Fruit fly (Drosophila melanogaster) whole organism, embryonic: Measurements from ENCODE around the gene CG5087.
A peak's percentile ranks its signal among the peaks of the same experiment; 100 is the strongest.

ENCODE experiments used
- Asciz ChIP-seq: fragments of 200-800 bp; sonication (Bioruptor generic); optimal IDR thresholded peaks from 2 replicates; lab custom pipeline; 2017; ENCODE audit warnings: missing biosample characterization, mild to moderate bottlenecking, missing genetic modification characterization, missing genetic modification reagents
- Awh ChIP-seq: fragments of 200-800 bp; sonication (Bioruptor generic); IDR thresholded peaks from 2 replicates; pipeline ENCODE4, ENCODE4 v1.3.6; 2022; ENCODE audit warnings: missing biosample characterization, missing genetic modification characterization
- CG10959 ChIP-seq: fragments of 200-800 bp; sonication (Bioruptor generic); IDR thresholded peaks from 2 replicates; pipeline ENCODE4 v1.3.6; 2022; ENCODE audit warnings: missing biosample characterization, missing genetic modification characterization
- CG10979 ChIP-seq: fragments of 200-800 bp; sonication (Bioruptor generic); optimal IDR thresholded peaks from 2 replicates; lab custom pipeline; 2018; ENCODE audit warnings: missing biosample characterization, mild to moderate bottlenecking, missing genetic modification characterization, moderate library complexity
- CG11085 ChIP-seq: fragments of 200-800 bp; sonication (Bioruptor generic); IDR thresholded peaks from 2 replicates; pipeline ENCODE4 v1.3.6; 2022; ENCODE audit warnings: missing biosample characterization, missing genetic modification characterization
- CG12744 ChIP-seq: fragments of 200-800 bp; sonication (Bioruptor generic); optimal IDR thresholded peaks from 2 replicates; lab custom pipeline; 2016; ENCODE audit warnings: missing biosample characterization, missing genetic modification characterization
- CG13296 ChIP-seq: fragments of 200-800 bp; sonication (Bioruptor generic); optimal IDR thresholded peaks from 3 replicates; lab custom pipeline; 2018; ENCODE audit warnings: missing biosample characterization, mild to moderate bottlenecking, missing genetic modification characterization
- CG14965 ChIP-seq: fragments of 200-800 bp; sonication (Bioruptor generic); optimal IDR thresholded peaks from 2 replicates; lab custom pipeline; 2016; ENCODE audit warnings: missing biosample characterization, missing genetic modification characterization, borderline replicate concordance
- CG31224 ChIP-seq: fragments of 200-800 bp; sonication (Bioruptor generic); IDR thresholded peaks from 2 replicates; pipeline ENCODE4 v1.3.6; 2022; ENCODE audit warnings: missing biosample characterization, missing genetic modification characterization
- CG7271 ChIP-seq: fragments of 200-800 bp; sonication (Bioruptor generic); optimal IDR thresholded peaks from 2 replicates; lab custom pipeline; 2018; ENCODE audit warnings: missing biosample characterization, mild to moderate bottlenecking, missing genetic modification characterization, moderate library complexity
- CG8765 ChIP-seq: fragments of 200-800 bp; sonication (Bioruptor generic); IDR thresholded peaks from 2 replicates; pipeline ENCODE4 v1.3.6; 2022; ENCODE audit warnings: missing biosample characterization, missing genetic modification characterization
- CG9876 ChIP-seq: fragments of 200-800 bp; sonication (Bioruptor generic); optimal IDR thresholded peaks from 2 replicates; lab custom pipeline; 2016; ENCODE audit warnings: missing biosample characterization, missing genetic modification characterization
- CG9932 ChIP-seq: fragments of 200-800 bp; sonication (Bioruptor generic); IDR thresholded peaks from 2 replicates; pipeline ENCODE4 v1.3.6; 2022; ENCODE audit warnings: missing biosample characterization, missing genetic modification characterization
- Camta ChIP-seq: fragments of 200-800 bp; sonication (Bioruptor generic); optimal IDR thresholded peaks from 2 replicates; lab custom pipeline; 2016; ENCODE audit warnings: missing biosample characterization, missing genetic modification characterization
- Dp ChIP-seq: fragments of 200-800 bp; sonication (Bioruptor generic); optimal IDR thresholded peaks from 2 replicates; lab custom pipeline; 2018; ENCODE audit warnings: missing biosample characterization, mild to moderate bottlenecking, missing genetic modification characterization, moderate library complexity
- Fer3 ChIP-seq: fragments of 200-800 bp; sonication (Bioruptor generic); optimal IDR thresholded peaks from 2 replicates; lab custom pipeline; 2018; ENCODE audit warnings: missing biosample characterization, mild to moderate bottlenecking, missing genetic modification characterization, moderate library complexity
- H2.0 ChIP-seq: fragments of 200-800 bp; sonication (Bioruptor generic); IDR thresholded peaks from 2 replicates; pipeline ENCODE4 v1.3.6; 2022; ENCODE audit warnings: missing biosample characterization, missing genetic modification characterization
- HLH3B ChIP-seq: fragments of 200-800 bp; sonication (Bioruptor generic); IDR thresholded peaks from 2 replicates; pipeline ENCODE4 v1.3.6; 2022; ENCODE audit warnings: missing biosample characterization, missing genetic modification characterization
- HmgZ ChIP-seq: fragments of 200-800 bp; sonication (Bioruptor generic); optimal IDR thresholded peaks from 2 replicates; lab custom pipeline; 2018; ENCODE audit warnings: missing biosample characterization, mild to moderate bottlenecking, missing genetic modification characterization
- Max ChIP-seq: fragments of 200-800 bp; sonication (Bioruptor generic); optimal IDR thresholded peaks from 2 replicates; lab custom pipeline; 2016; ENCODE audit warnings: missing biosample characterization, mild to moderate bottlenecking, missing genetic modification characterization
- Neu2 ChIP-seq: fragments of 200-800 bp; sonication (Bioruptor generic); optimal IDR thresholded peaks from 3 replicates; lab custom pipeline; 2016; ENCODE audit warnings: missing biosample characterization, missing genetic modification characterization, borderline replicate concordance
- NfI ChIP-seq: fragments of 200-800 bp; sonication (Bioruptor generic); optimal IDR thresholded peaks from 3 replicates; lab custom pipeline; 2018; ENCODE audit warnings: missing biosample characterization, mild to moderate bottlenecking, missing genetic modification characterization, moderate library complexity
- Oli ChIP-seq: fragments of 200-800 bp; sonication (Bioruptor generic); optimal IDR thresholded peaks from 2 replicates; lab custom pipeline; 2018; ENCODE audit warnings: missing biosample characterization, mild to moderate bottlenecking, missing genetic modification characterization, moderate library complexity
- Pdp1 ChIP-seq, 2 experiments: fragments of 200-800 bp; sonication (Bioruptor generic); optimal IDR thresholded peaks; 3 replicates each; lab custom pipeline; 2016; ENCODE audit warnings: missing biosample characterization in 2 of 2, missing genetic modification characterization in 2 of 2, mild to moderate bottlenecking in 1 of 2, moderate library complexity in 1 of 2
- Rx ChIP-seq: fragments of 200-800 bp; sonication (Bioruptor generic); IDR thresholded peaks from 2 replicates; pipeline ENCODE4 v1.3.6; 2022; ENCODE audit warnings: missing biosample characterization, missing genetic modification characterization
- Six4 ChIP-seq: fragments of 200-800 bp; sonication (Bioruptor generic); optimal IDR thresholded peaks from 2 replicates; lab custom pipeline; 2016; ENCODE audit warnings: missing biosample characterization, missing genetic modification characterization
- Sry-β ChIP-seq: fragments of 200-800 bp; sonication (Bioruptor generic); optimal IDR thresholded peaks from 2 replicates; lab custom pipeline; 2018; ENCODE audit warnings: missing biosample characterization, mild to moderate bottlenecking, missing genetic modification characterization, moderate library complexity
- ab ChIP-seq: fragments of 200-800 bp; sonication (Bioruptor generic); optimal IDR thresholded peaks from 2 replicates; lab custom pipeline; 2016; ENCODE audit warnings: missing biosample characterization, missing genetic modification characterization
- chinmo ChIP-seq: fragments of 200-800 bp; sonication (Bioruptor generic); IDR thresholded peaks from 4 replicates; pipeline ENCODE4 v1.3.6; 2022; ENCODE audit warnings: missing biosample characterization, missing genetic modification characterization; ENCODE audit not compliant: partially characterized antibody
- dpn ChIP-seq, 2 experiments: fragments of 200-800 bp; sonication (Bioruptor generic); optimal IDR thresholded peaks; 3 replicates each; lab custom pipeline; 2016; ENCODE audit warnings: missing biosample characterization in 2 of 2, missing genetic modification characterization in 2 of 2
- emc ChIP-seq: fragments of 200-800 bp; sonication (Bioruptor generic); optimal IDR thresholded peaks from 2 replicates; lab custom pipeline; 2016; ENCODE audit warnings: missing biosample characterization, missing genetic modification characterization
- ems ChIP-seq: fragments of 200-800 bp; sonication (Bioruptor generic); optimal IDR thresholded peaks from 3 replicates; lab custom pipeline; 2016; ENCODE audit warnings: missing biosample characterization, missing genetic modification characterization
- fu2 ChIP-seq: fragments of 200-800 bp; sonication (Bioruptor generic); optimal IDR thresholded peaks from 2 replicates; lab custom pipeline; 2016; ENCODE audit warnings: missing biosample characterization, missing genetic modification characterization
- gro ChIP-seq: fragments of 200-800 bp; sonication (Bioruptor generic); optimal IDR thresholded peaks from 2 replicates; lab custom pipeline; 2016; ENCODE audit warnings: missing biosample characterization, missing genetic modification characterization
- gt ChIP-seq: fragments of 200-800 bp; sonication (Bioruptor generic); IDR thresholded peaks from 2 replicates; pipeline ENCODE4 v1.3.6; 2022; ENCODE audit warnings: missing biosample characterization, missing genetic modification characterization
- ham ChIP-seq: fragments of 200-800 bp; sonication (Bioruptor generic); IDR thresholded peaks from 2 replicates; pipeline ENCODE4 v1.3.6; 2022; ENCODE audit warnings: missing biosample characterization, missing genetic modification characterization
- hbn ChIP-seq: fragments of 200-800 bp; sonication (Bioruptor generic); IDR thresholded peaks from 2 replicates; pipeline ENCODE4 v1.3.6; 2022; ENCODE audit warnings: missing biosample characterization, missing genetic modification characterization; ENCODE audit not compliant: partially characterized antibody
- kah ChIP-seq: fragments of 200-800 bp; sonication (Bioruptor generic); optimal IDR thresholded peaks from 2 replicates; lab custom pipeline; 2018; ENCODE audit warnings: missing biosample characterization, mild to moderate bottlenecking, missing genetic modification characterization
- klu ChIP-seq: fragments of 200-800 bp; sonication (Bioruptor generic); IDR thresholded peaks from 2 replicates; pipeline ENCODE4 v1.3.6; 2022; ENCODE audit warnings: missing biosample characterization, missing genetic modification characterization
- oc ChIP-seq: fragments of 200-800 bp; sonication (Bioruptor generic); optimal IDR thresholded peaks from 2 replicates; lab custom pipeline; 2018; ENCODE audit warnings: missing biosample characterization, mild to moderate bottlenecking, missing genetic modification characterization, moderate library complexity
- otp ChIP-seq: fragments of 200-800 bp; sonication (Bioruptor generic); IDR thresholded peaks from 3 replicates; pipeline ENCODE4, ENCODE4 v1.3.6; 2022; ENCODE audit warnings: missing biosample characterization, missing genetic modification characterization
- sens ChIP-seq: fragments of 200-800 bp; sonication (Bioruptor generic); peaks from one replicate; lab custom pipeline; 2016; ENCODE audit warnings: missing biosample characterization, missing genetic modification characterization
- slbo ChIP-seq: fragments of 200-800 bp; sonication (Bioruptor generic); IDR thresholded peaks from 2 replicates; pipeline ENCODE4 v1.3.6; 2022; ENCODE audit warnings: missing biosample characterization, missing genetic modification characterization
- sug ChIP-seq: fragments of 200-800 bp; optimal IDR thresholded peaks from 2 replicates; lab custom pipeline; 2019; ENCODE audit warnings: missing biosample characterization, mild to moderate bottlenecking, missing genetic modification characterization, moderate library complexity
- tgo ChIP-seq: fragments of 200-800 bp; sonication (Bioruptor generic); IDR thresholded peaks from 3 replicates; pipeline ENCODE4 v1.3.6; 2022; ENCODE audit warnings: missing biosample characterization, missing genetic modification characterization
- tin ChIP-seq: fragments of 200-800 bp; sonication (Bioruptor generic); optimal IDR thresholded peaks from 3 replicates; lab custom pipeline; 2016; ENCODE audit warnings: missing biosample characterization, missing genetic modification characterization
- tup ChIP-seq: fragments of 200-800 bp; sonication (Bioruptor generic); optimal IDR thresholded peaks from 2 replicates; lab custom pipeline; 2016; ENCODE audit warnings: missing biosample characterization, mild to moderate bottlenecking, missing genetic modification characterization, moderate library complexity
- z ChIP-seq: fragments of 200-800 bp; sonication (Bioruptor generic); IDR thresholded peaks from 3 replicates; pipeline ENCODE4 v1.3.6; 2022; ENCODE audit warnings: missing biosample characterization, missing genetic modification characterization
- zf30C ChIP-seq: fragments of 200-800 bp; sonication (Bioruptor generic); optimal IDR thresholded peaks from 3 replicates; lab custom pipeline; 2018; ENCODE audit warnings: missing biosample characterization, mild to moderate bottlenecking, missing genetic modification characterization

Gene CG5087

DNA sequence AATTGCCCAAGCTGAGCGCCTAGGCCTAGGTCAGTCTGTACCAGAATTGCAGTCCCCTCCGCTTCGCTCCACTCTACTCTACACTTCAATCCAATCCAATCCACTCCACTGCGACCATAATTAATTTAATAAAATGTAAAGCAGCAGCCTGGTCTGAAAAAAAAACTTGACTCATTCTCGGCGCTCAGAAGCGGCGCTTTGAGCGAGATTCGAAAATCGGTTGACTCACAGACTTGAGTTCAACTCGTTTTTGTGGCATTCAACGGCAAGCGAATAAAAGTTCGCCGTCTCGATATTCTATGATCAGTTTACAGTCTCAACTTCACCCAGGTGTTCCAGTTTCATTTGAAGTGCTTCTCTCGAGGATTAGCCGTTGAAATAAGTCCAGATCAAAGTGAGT is 16.5 kb upstream of the CG5087 start, which contains the start of gene CG13314:
CG13314 (plus strand) TSS at position 301 of the 400 bp plus-strand sequence.
- TF ChIP-seq chinmo (0 out of 4 replicates have a peak, but pooled peaks have one; percentile 47), Sry-β (no peak), CG31224 (GFP tag; lab: Robert Waterston, UW) (0 out of 2 replicates have a peak, but pooled peaks have one; percentile 12), Camta (GFP tag; lab: Kevin White, UChicago) (no peak), CG13296 (GFP tag; lab: Kevin White, UChicago) (no peak), ab (GFP tag; lab: Kevin White, UChicago) (no peak), z (GFP tag; lab: Robert Waterston, UW) (peak; percentile 88), Six4 (GFP tag; lab: Kevin White, UChicago) (no peak), CG9876 (GFP tag; lab: Kevin White, UChicago) (no peak)

- TF ChIP-seq klu (no peak), sens (GFP tag; lab: Kevin White, UChicago) (no peak), emc (GFP tag; lab: Kevin White, UChicago) (no peak), tin (no peak), CG12744 (GFP tag; lab: Kevin White, UChicago) (no peak), gt (no peak), ems (GFP tag; lab: Kevin White, UChicago) (no peak), CG10979 (tag; lab: Kevin White, UChicago) (no peak)
These were observed 15.9 kb upstream of the CG5087 start for dm6 chr3L:8982044-8982443.

DNA sequence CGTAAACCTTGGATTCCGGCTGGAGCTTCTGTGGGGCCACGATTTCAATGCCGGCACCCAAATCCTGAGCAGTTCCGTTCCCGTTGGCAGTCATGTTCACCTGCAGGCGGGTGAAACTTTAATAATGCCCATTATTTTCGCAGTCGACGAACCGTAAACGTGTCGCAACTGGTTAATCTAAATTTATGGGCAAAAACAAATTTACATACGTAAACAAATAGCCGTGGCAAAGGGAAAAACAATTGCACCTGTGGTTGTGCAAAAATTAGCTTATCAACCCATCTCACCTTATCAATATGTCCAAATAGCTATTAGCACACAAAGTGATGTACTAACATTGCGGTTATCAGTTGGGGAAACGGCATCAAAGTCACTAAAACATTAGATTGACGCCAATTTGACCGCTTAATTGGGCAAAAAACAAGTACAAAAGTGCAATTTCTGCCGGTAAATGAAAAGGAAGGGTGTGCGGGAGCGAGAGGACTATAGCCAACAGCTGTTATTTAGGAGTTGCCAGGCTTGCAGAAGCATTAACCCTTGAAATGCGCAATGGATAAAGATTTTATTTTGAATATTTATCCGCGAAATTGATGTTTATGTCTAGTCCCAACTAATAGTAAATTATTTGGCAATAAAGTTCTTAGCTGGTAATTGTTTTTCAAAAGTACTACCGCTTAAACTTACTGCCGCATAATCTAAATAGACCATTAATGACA is 12.7 kb upstream of the CG5087 start:
- TF ChIP-seq Fer3 (tag; lab: Kevin White, UChicago) = no peak
- no peak for TF ChIP-seq H2.0 (GFP tag; lab: Robert Waterston, UW)
- TF ChIP-seq otp (GFP tag; lab: Robert Waterston, UW) = no peak
- TF ChIP-seq sug (tag; lab: Kevin White, UChicago) = no peak
- TF ChIP-seq Max = no peak
- TF ChIP-seq Pdp1 (GFP tag; optimal IDR thresholded peaks at IDR 0.05; lab: Kevin White, UChicago) = no peak
- no peak for TF ChIP-seq NfI (GFP tag; lab: Kevin White, UChicago)
- no peak for TF ChIP-seq dpn (GFP tag; optimal IDR thresholded peaks at IDR 0.05; lab: Kevin White, UChicago)
- TF ChIP-seq slbo (GFP tag; lab: Robert Waterston, UW) = no peak
- TF ChIP-seq kah (GFP tag; lab: Kevin White, UChicago) = no peak
- TF ChIP-seq CG14965 (GFP tag; lab: Kevin White, UChicago) = no peak
- TF ChIP-seq CG10959 = peak; percentile 84
- TF ChIP-seq Rx = no peak
- TF ChIP-seq Asciz = no peak
- no peak for TF ChIP-seq HLH3B (GFP tag; lab: Robert Waterston, UW)
- TF ChIP-seq CG9932 (GFP tag; lab: Robert Waterston, UW) = no peak
- TF ChIP-seq tgo (GFP tag; lab: Robert Waterston, UW) = no peak
- TF ChIP-seq Awh (GFP tag; lab: Robert Waterston, UW) = no peak
- TF ChIP-seq Oli (tag; lab: Kevin White, UChicago) = no peak
- no peak for TF ChIP-seq zf30C (GFP tag; lab: Kevin White, UChicago)
- TF ChIP-seq hbn = no peak
- no peak for TF ChIP-seq fu2 (GFP tag; lab: Kevin White, UChicago)
- TF ChIP-seq HmgZ (tag; lab: Kevin White, UChicago) = no peak
- peak; percentile 47 for TF ChIP-seq Dp
- no peak for TF ChIP-seq tup (GFP tag; lab: Kevin White, UChicago)
- TF ChIP-seq gro = no peak
- no peak for TF ChIP-seq ham (GFP tag; lab: Robert Waterston, UW)
- TF ChIP-seq CG8765 (GFP tag; lab: Robert Waterston, UW) = no peak
- TF ChIP-seq Neu2 (GFP tag; lab: Kevin White, UChicago) = no peak
- no peak for TF ChIP-seq oc (tag; lab: Kevin White, UChicago)
- no peak for TF ChIP-seq CG7271 (tag; lab: Kevin White, UChicago)
- no peak for TF ChIP-seq CG11085
